Fruit fly (Drosophila melanogaster) whole organism, wandering third instar larva: ENCODE measurements around the gene Osi23.
A peak's percentile ranks its signal among the peaks of the same experiment; 100 is the strongest.

Experiments
- Abd-B ChIP-seq: fragments of >200 bp; optimal IDR thresholded peaks from 2 replicates; lab custom pipeline; 2017; ENCODE audit warnings: missing biosample characterization, missing genetic modification characterization
- CG9705 ChIP-seq: fragments of 200-800 bp; sonication (Bioruptor generic); optimal IDR thresholded peaks from 2 replicates; lab custom pipeline; 2018; ENCODE audit warnings: missing biosample characterization, mild to moderate bottlenecking, missing genetic modification characterization
- CrebA ChIP-seq: fragments of 200-800 bp; sonication (Bioruptor generic); optimal IDR thresholded peaks from 2 replicates; lab custom pipeline; 2016; ENCODE audit warnings: missing biosample characterization, mild to moderate bottlenecking, missing genetic modification characterization, borderline replicate concordance
- Dif ChIP-seq: fragments of 200-275, 200-300 bp; sonication (Bioruptor generic); optimal IDR thresholded peaks from 2 replicates; lab custom pipeline; 2018; ENCODE audit warnings: missing biosample characterization, missing genetic modification characterization; ENCODE audit not compliant: partially characterized antibody
- GATAd ChIP-seq: sonication (Bioruptor generic); optimal IDR thresholded peaks from 2 replicates; lab custom pipeline; 2016; ENCODE audit warnings: missing biosample characterization, missing genetic modification characterization
- HLH106 ChIP-seq: fragments of 200-800 bp; optimal IDR thresholded peaks from 3 replicates; lab custom pipeline; 2019; ENCODE audit warnings: missing biosample characterization, mild to moderate bottlenecking, missing genetic modification characterization, moderate library complexity
- Hnf4 ChIP-seq: fragments of 200-800 bp; sonication (Bioruptor generic); optimal IDR thresholded peaks from 2 replicates; lab custom pipeline; 2016; ENCODE audit warnings: missing biosample characterization, mild to moderate bottlenecking, missing genetic modification characterization
- Jra ChIP-seq: sonication (Bioruptor generic); optimal IDR thresholded peaks from 2 replicates; lab custom pipeline; 2016; ENCODE audit warnings: missing biosample characterization, missing genetic modification characterization
- Myc ChIP-seq: fragments of >200 bp; optimal IDR thresholded peaks from 2 replicates; lab custom pipeline; 2017
- N ChIP-seq: fragments of >200 bp; optimal IDR thresholded peaks from 2 replicates; lab custom pipeline; 2018; ENCODE audit warnings: missing biosample characterization, missing external identifiers, missing genetic modification characterization
- OdsH ChIP-seq: fragments of 200-800 bp; sonication (Bioruptor generic); optimal IDR thresholded peaks from 2 replicates; lab custom pipeline; 2016; ENCODE audit warnings: missing biosample characterization, mild to moderate bottlenecking, missing genetic modification characterization
- Rel ChIP-seq, 2 experiments: fragments of 200-800 bp; sonication (Bioruptor generic) in 1 of 2; optimal IDR thresholded peaks; 2 replicates in 1 of 2; 3 replicates in 1 of 2; lab custom pipeline; 2016 to 2019; ENCODE audit warnings: mild to moderate bottlenecking in 2 of 2, missing biosample characterization in 2 of 2, missing genetic modification characterization in 2 of 2, moderate library complexity in 1 of 2
- Sp1 ChIP-seq: fragments of 200-800 bp; sonication (Bioruptor generic); optimal IDR thresholded peaks from 3 replicates; lab custom pipeline; 2019; ENCODE audit warnings: missing biosample characterization, mild to moderate bottlenecking, missing genetic modification characterization, moderate library complexity
- Vsx2 ChIP-seq: fragments of 200-300, 225-300 bp; sonication (Bioruptor generic); optimal IDR thresholded peaks from 2 replicates; lab custom pipeline; 2018; ENCODE audit warnings: missing biosample characterization, missing genetic modification characterization; ENCODE audit not compliant: partially characterized antibody
- br ChIP-seq: fragments of 200-800 bp; sonication (Bioruptor generic); optimal IDR thresholded peaks from 2 replicates; lab custom pipeline; 2016; ENCODE audit warnings: missing biosample characterization, missing genetic modification characterization
- brk ChIP-seq: fragments of 200-800 bp; sonication (Bioruptor generic); optimal IDR thresholded peaks from 2 replicates; lab custom pipeline; 2016; ENCODE audit warnings: missing biosample characterization, mild to moderate bottlenecking, missing genetic modification characterization
- dl ChIP-seq, 2 experiments: fragments of 175-275, 200-275 bp in 1 of 2; fragments of 200-275 bp in 1 of 2; sonication (Bioruptor generic); optimal IDR thresholded peaks; lab custom pipeline; 2018; ENCODE audit warnings: mild to moderate bottlenecking in 2 of 2, missing biosample characterization in 2 of 2, missing genetic modification characterization in 2 of 2, moderate library complexity in 2 of 2; ENCODE audit not compliant: partially characterized antibody in 2 of 2, insufficient read depth in 1 of 2
- ey ChIP-seq: fragments of 200-800 bp; sonication (Bioruptor generic); optimal IDR thresholded peaks from 2 replicates; lab custom pipeline; 2016; ENCODE audit warnings: missing biosample characterization, missing genetic modification characterization
- foxo ChIP-seq, 2 experiments: fragments of 200-800 bp; sonication (Bioruptor generic); optimal IDR thresholded peaks; 2 replicates in 1 of 2; 3 replicates in 1 of 2; lab custom pipeline; 2016 to 2017; ENCODE audit warnings: missing biosample characterization in 2 of 2, missing genetic modification characterization in 2 of 2
- fru ChIP-seq: fragments of 200-800 bp; sonication (Bioruptor generic); optimal IDR thresholded peaks from 3 replicates; lab custom pipeline; 2016; ENCODE audit warnings: missing biosample characterization, mild to moderate bottlenecking, missing genetic modification characterization
- h ChIP-seq: fragments of 200-800 bp; sonication (Bioruptor generic); optimal IDR thresholded peaks from 3 replicates; lab custom pipeline; 2016; ENCODE audit warnings: missing biosample characterization, mild to moderate bottlenecking, missing genetic modification characterization
- rgr ChIP-seq: fragments of 200-800 bp; sonication (Bioruptor generic); optimal IDR thresholded peaks from 3 replicates; lab custom pipeline; 2016; ENCODE audit warnings: missing biosample characterization, mild to moderate bottlenecking, missing genetic modification characterization
- sage ChIP-seq: fragments of 200-800 bp; sonication (Bioruptor generic); optimal IDR thresholded peaks from 2 replicates; lab custom pipeline; 2016; ENCODE audit warnings: missing biosample characterization, mild to moderate bottlenecking, missing genetic modification characterization
- sv ChIP-seq: fragments of 200-800 bp; sonication (Bioruptor generic); optimal IDR thresholded peaks from 3 replicates; lab custom pipeline; 2016; ENCODE audit warnings: missing biosample characterization, missing genetic modification characterization
- woc ChIP-seq: sonication (Bioruptor generic); optimal IDR thresholded peaks from 2 replicates; lab custom pipeline; 2016; ENCODE audit warnings: missing biosample characterization, mild to moderate bottlenecking, missing genetic modification characterization

The Osi23 gene

DNA sequence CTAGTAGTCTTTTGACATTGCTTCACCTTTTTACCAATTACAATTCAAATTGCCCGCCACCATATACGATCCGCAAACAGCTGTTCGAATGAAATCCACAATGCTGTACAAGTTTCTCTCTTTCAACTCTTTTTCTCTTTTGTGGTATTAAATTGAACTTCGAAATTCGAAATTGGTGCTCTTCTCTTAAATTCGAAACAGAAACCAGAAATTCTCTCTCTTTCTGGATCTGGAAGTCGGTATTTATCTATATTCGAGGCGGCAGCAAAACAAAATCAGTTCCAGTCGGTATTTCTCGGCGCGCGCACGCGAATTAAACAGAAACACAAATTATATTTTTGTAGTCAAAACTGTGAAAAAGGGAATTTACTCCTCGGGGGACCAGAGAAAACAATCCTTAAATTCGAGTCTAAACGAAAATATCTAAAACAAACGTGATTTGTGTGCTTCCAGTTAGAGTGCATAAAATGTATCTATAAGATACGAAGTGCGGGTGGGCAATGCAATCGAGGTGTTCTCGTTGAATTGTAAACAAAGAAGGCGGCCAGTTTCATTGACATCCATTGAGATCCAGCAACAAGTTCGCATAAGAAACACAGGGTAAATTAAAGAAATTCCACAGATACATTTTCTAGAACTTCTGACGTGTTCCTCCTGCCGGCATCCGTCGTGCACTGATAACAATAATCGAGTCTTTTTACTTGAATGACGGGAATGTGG is 21.1 kb upstream of the Osi23 start, which contains the start of gene PH4alphaEFB:
TSS of gene PH4alphaEFB (plus strand) at position 276 of the 720 bp plus-strand sequence.
- TF ChIP-seq foxo (GFP tag; optimal IDR thresholded peaks at IDR 0.05; lab: Kevin White, UChicago) (no peak), Jra (GFP tag; lab: Kevin White, UChicago) (peak; percentile 20), brk (GFP tag; lab: Kevin White, UChicago) (peak; percentile 56), dl (GFP tag; optimal IDR thresholded peaks at IDR 0.05; lab: Kevin White, UChicago; ENCODE audit: insufficient read depth in 1 of 2, partially characterized antibody in 2 of 2) (peak in 1 of 2 experiments; percentile 16), Myc (lab: Kevin White, UChicago) (peak; percentile 30), Rel (GFP tag; optimal IDR thresholded peaks at IDR 0.05; lab: Kevin White, UChicago) (no peak), Rel (tag; optimal IDR thresholded peaks at IDR 0.05; lab: Kevin White, UChicago) (peak; percentile 63), sage (peak; percentile 78), Dif (GFP tag; lab: Kevin White, UChicago) (peak; percentile 8), Vsx2 (GFP tag; lab: Kevin White, UChicago) (peak; percentile 31), Sp1 (peak; percentile 4), OdsH (GFP tag; lab: Kevin White, UChicago) (no peak)

DNA sequence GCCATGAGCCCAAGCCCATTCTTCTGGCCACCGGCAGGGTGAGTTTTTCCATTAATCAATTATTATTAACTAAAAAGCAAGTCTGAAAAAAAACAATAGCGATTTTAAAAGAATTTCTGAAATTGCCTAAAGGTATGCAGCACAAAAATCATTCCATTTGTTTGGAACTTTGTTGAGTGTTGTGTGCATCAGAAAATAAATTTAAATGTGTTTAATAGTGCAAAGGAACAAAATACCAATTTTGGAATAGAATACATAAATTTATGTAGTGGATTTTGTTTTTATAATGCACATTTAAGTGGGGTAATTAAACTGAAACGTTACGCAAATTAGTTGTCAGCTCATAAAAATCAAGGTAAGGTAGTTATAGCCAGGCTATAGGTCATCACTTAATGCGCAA is 19.4 kb upstream of the Osi23 start:
- TF ChIP-seq Hnf4 (GFP tag; lab: Kevin White, UChicago) (no peak), Myc (lab: Kevin White, UChicago) (peak; percentile 31), h (GFP tag; lab: Kevin White, UChicago) (no peak), OdsH (GFP tag; lab: Kevin White, UChicago) (no peak), GATAd (GFP tag; lab: Kevin White, UChicago) (no peak)

- peak; percentile 2 for TF ChIP-seq br (GFP tag; lab: Kevin White, UChicago)
- peak; percentile 13 for TF ChIP-seq ey (GFP tag; lab: Kevin White, UChicago)
- peak; percentile 46 for TF ChIP-seq Sp1
- no peak for TF ChIP-seq sv (GFP tag; lab: Kevin White, UChicago)
- TF ChIP-seq woc: peak; percentile 36
- no peak for TF ChIP-seq N (GFP tag; lab: Kevin White, UChicago)
- TF ChIP-seq rgr (GFP tag; lab: Kevin White, UChicago): peak; percentile 29
- TF ChIP-seq fru (GFP tag; lab: Kevin White, UChicago): peak; percentile 7
- peak in 1 of 2 experiments; percentile 42 for TF ChIP-seq foxo (GFP tag; optimal IDR thresholded peaks at IDR 0.05; lab: Kevin White, UChicago)
- TF ChIP-seq h (GFP tag; lab: Kevin White, UChicago): peak; percentile 56
- peak; percentile 12 for TF ChIP-seq HLH106 (tag; lab: Kevin White, UChicago)
- TF ChIP-seq Abd-B (GFP tag; lab: Kevin White, UChicago): no peak
These were observed 16.9 kb upstream of the Osi23 start for dm6 chr3R:30461608-30462243.

DNA sequence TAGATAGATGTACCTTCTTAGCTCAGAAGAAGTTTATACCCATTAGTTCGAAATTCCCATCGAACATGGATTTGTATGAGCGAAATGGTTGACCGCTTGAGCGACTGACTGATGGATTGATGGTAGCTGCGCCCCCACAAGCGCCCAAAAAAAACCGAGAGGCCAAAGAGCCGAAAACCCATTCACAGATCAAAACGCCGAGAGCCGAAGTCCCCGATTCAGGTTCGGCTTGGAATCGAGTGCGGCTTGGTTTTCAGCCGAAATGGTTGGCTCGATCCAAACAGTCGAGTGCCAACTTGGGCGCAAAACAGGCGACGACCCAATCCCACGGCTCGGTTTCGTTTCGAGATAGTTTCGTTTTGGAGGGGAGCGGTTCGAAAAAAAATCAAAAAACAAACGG is 15.3 kb upstream of the Osi23 start:
- TF ChIP-seq CG9705 (no peak), sv (GFP tag; lab: Kevin White, UChicago) (no peak), Rel (GFP tag; optimal IDR thresholded peaks at IDR 0.05; lab: Kevin White, UChicago) (no peak), Rel (tag; optimal IDR thresholded peaks at IDR 0.05; lab: Kevin White, UChicago) (peak; percentile 30), Dif (GFP tag; lab: Kevin White, UChicago) (peak; percentile 57), Vsx2 (GFP tag; lab: Kevin White, UChicago) (peak; percentile 79), dl (GFP tag; optimal IDR thresholded peaks at IDR 0.05; lab: Kevin White, UChicago; ENCODE audit: insufficient read depth in 1 of 2, partially characterized antibody in 2 of 2) (peak in 1 of 2 experiments; percentile 32)

DNA sequence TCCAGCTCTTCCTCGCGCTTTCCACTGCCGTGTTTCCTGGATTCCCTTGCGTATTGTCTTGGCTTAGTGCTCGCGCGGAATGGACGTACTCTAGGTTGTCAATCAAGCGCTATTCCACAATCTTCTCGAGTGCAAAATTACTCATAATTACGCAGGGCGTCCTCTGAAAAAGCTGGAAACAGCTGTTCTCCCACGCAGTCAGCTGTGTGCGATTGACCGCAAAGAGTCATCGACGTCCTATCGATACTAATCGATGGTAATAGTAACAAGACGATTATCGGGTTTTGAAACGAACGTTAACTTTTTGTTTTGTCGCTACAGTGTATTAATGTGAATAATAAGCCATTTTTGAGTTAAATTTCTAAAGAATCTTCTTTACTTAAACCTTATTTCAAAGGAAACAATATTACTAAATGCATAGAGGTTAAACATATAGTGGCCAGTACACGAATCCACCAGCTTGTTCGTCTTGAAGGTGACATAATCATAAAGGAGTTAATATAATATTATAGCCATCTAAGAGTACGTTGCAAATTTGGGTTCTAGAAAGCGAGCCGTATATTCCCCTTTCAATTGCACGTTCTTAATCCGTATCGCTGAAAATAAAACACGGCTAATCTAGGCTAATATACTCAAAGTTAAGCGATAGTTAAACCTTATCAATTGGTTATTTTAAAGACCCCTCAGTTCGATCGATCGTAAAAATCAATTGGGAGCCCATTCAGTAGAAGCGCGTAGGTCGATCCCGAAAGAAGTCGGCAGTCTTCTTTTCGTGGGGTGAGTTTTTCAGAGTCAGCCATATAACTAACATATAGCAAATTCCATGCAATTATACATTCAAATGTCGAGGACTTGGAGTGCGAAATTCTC is 14.5 kb upstream of the Osi23 start, which contains the start of the genes CG2224 and CDase:
TSS of gene CG2224 (minus strand) at position 235 of the 870 bp plus-strand sequence.
TSS of gene CDase (plus strand) at position 456 of the 870 bp plus-strand sequence.
- no peak for TF ChIP-seq Vsx2 (GFP tag; lab: Kevin White, UChicago)
- no peak for TF ChIP-seq Jra (GFP tag; lab: Kevin White, UChicago)
- no peak for TF ChIP-seq rgr (GFP tag; lab: Kevin White, UChicago)
- TF ChIP-seq Abd-B (GFP tag; lab: Kevin White, UChicago): no peak
- no peak for TF ChIP-seq Sp1
- no peak for TF ChIP-seq N (GFP tag; lab: Kevin White, UChicago)
- TF ChIP-seq CrebA (GFP tag; lab: Kevin White, UChicago): no peak
